Fruit fly (Drosophila melanogaster) whole organism, pupa: ENCODE measurements around the gene CG14232.

Source experiments
- CG10348 ChIP-seq: fragments of 200-800 bp; sonication (Bioruptor generic); IDR thresholded peaks from 2 replicates; pipeline ENCODE4 v1.3.6; 2022; ENCODE audit warnings: missing biosample characterization, missing genetic modification characterization
- CG12605 ChIP-seq: fragments of 200-800 bp; sonication (Bioruptor generic); IDR thresholded peaks from 2 replicates; pipeline ENCODE4 v1.3.6; 2022; ENCODE audit warnings: missing biosample characterization, missing genetic modification characterization
- CG13204 ChIP-seq: fragments of 200-800 bp; sonication (Bioruptor generic); optimal IDR thresholded peaks from 2 replicates; lab custom pipeline; 2018; ENCODE audit warnings: missing biosample characterization, mild to moderate bottlenecking, missing genetic modification characterization, moderate library complexity
- CG14655 ChIP-seq: fragments of 200-800 bp; sonication (Bioruptor generic); optimal IDR thresholded peaks from 3 replicates; lab custom pipeline; 2017; ENCODE audit warnings: mild to moderate bottlenecking, missing biosample characterization, missing genetic modification reagents, missing genetic modification characterization
- CG15710 ChIP-seq: fragments of 200-800 bp; sonication (Bioruptor generic); optimal IDR thresholded peaks from 2 replicates; lab custom pipeline; 2018; ENCODE audit warnings: missing biosample characterization, mild to moderate bottlenecking, missing genetic modification characterization, moderate library complexity
- CG17806 ChIP-seq: fragments of 200-800 bp; sonication (Bioruptor generic); optimal IDR thresholded peaks from 2 replicates; lab custom pipeline; 2018; ENCODE audit warnings: missing biosample characterization, mild to moderate bottlenecking, missing genetic modification characterization, moderate library complexity
- CG32121 ChIP-seq: fragments of 200-800 bp; sonication (Bioruptor generic); IDR thresholded peaks from 2 replicates; pipeline ENCODE4 v1.3.6; 2022; ENCODE audit warnings: missing biosample characterization, missing genetic modification characterization
- CG34367 ChIP-seq: fragments of 200-800 bp; sonication (Bioruptor generic); optimal IDR thresholded peaks from 2 replicates; lab custom pipeline; 2018; ENCODE audit warnings: missing biosample characterization, mild to moderate bottlenecking, missing genetic modification characterization
- CG4496 ChIP-seq: fragments of 200-800 bp; sonication (Bioruptor generic); IDR thresholded peaks from 3 replicates; pipeline ENCODE4 v1.3.6; 2022; ENCODE audit warnings: missing biosample characterization, missing genetic modification characterization
- CG8159 ChIP-seq: fragments of 200-800 bp; sonication (Bioruptor generic); optimal IDR thresholded peaks from 3 replicates; lab custom pipeline; 2018; ENCODE audit warnings: missing biosample characterization, mild to moderate bottlenecking, missing genetic modification characterization, moderate library complexity
- CG8301 ChIP-seq: fragments of 200-800 bp; sonication (Bioruptor generic); optimal IDR thresholded peaks from 2 replicates; lab custom pipeline; 2018; ENCODE audit warnings: missing biosample characterization, mild to moderate bottlenecking, missing genetic modification characterization
- CG9948 ChIP-seq: fragments of 200-800 bp; sonication (Bioruptor generic); optimal IDR thresholded peaks from 2 replicates; lab custom pipeline; 2018; ENCODE audit warnings: missing biosample characterization, mild to moderate bottlenecking, missing genetic modification characterization, moderate library complexity
- D1 ChIP-seq: fragments of 200-800 bp; sonication (Bioruptor generic); optimal IDR thresholded peaks from 2 replicates; lab custom pipeline; 2018; ENCODE audit warnings: missing biosample characterization, mild to moderate bottlenecking, missing genetic modification characterization, moderate library complexity
- EcR ChIP-seq: fragments of 200-800 bp; sonication (Bioruptor generic); optimal IDR thresholded peaks from 3 replicates; lab custom pipeline; 2019; ENCODE audit warnings: missing biosample characterization, missing genetic modification characterization, mild to moderate bottlenecking, moderate library complexity, missing genetic modification reagents
- Ets98B ChIP-seq: fragments of 200-800 bp; sonication (Bioruptor generic); IDR thresholded peaks from 2 replicates; pipeline ENCODE4 v1.3.6; 2022; ENCODE audit warnings: missing biosample characterization, missing genetic modification characterization
- Pif1A ChIP-seq: fragments of 200-800 bp; sonication (Bioruptor generic); optimal IDR thresholded peaks from 3 replicates; lab custom pipeline; 2016; ENCODE audit warnings: missing biosample characterization, missing genetic modification characterization
- Pif1B ChIP-seq: fragments of 200-800 bp; sonication (Bioruptor generic); optimal IDR thresholded peaks from 3 replicates; lab custom pipeline; 2016; ENCODE audit warnings: missing biosample characterization, missing genetic modification characterization
- Snoo ChIP-seq: fragments of 200-800 bp; sonication (Bioruptor generic); optimal IDR thresholded peaks from 3 replicates; lab custom pipeline; 2017; ENCODE audit warnings: missing biosample characterization, mild to moderate bottlenecking, missing genetic modification characterization, inconsistent platforms
- fd96Ca ChIP-seq: fragments of 200-800 bp; sonication (Bioruptor generic); IDR thresholded peaks from 3 replicates; pipeline ENCODE4 v1.3.6; 2022; ENCODE audit warnings: missing biosample characterization, missing genetic modification characterization
- gl ChIP-seq: fragments of 200-800 bp; sonication (Bioruptor generic); optimal IDR thresholded peaks from 2 replicates; lab custom pipeline; 2018; ENCODE audit warnings: missing biosample characterization, mild to moderate bottlenecking, missing genetic modification characterization
- rn ChIP-seq: fragments of 200-800 bp; sonication (Bioruptor generic); IDR thresholded peaks from 2 replicates; pipeline ENCODE4 v1.3.6; 2022; ENCODE audit warnings: missing biosample characterization, missing genetic modification characterization

Gene CG14232

DNA sequence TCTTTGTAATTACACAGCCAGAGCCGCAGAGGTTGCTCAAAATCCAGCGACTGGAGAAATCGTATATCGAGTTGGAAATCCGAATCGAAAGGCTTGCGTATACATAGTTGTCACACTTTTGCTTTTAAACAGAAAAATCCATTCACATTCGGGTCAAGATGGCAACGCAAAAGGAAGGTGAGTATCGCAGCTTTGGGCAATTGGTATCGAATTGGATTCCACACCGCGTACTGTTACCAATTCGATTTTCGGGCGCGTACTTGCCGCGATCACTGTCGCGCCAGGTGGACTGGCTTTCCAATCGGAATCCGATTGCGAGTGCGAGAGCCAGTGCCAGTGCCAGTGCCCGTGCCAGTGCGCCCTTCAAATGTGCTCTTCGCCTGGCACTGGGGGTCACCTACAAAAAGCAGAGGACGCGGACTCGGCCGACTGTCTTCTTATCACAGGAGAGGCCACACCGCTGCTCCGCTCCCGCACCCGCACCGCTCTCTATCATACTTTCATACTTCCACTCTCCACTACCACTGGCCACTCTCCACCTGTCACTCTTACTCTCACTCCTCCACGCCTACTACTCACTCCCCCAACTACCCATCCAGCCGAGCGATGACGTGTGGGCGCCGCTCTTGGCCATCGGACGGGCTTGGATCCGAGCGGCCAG is 36.5 kb downstream of the CG14232 start:
- no peak for TF ChIP-seq D1 (tag; lab: Kevin White, UChicago)
- TF ChIP-seq CG32121 (GFP tag; lab: Robert Waterston, UW), result no peak
- TF ChIP-seq Ets98B (GFP tag; lab: Robert Waterston, UW), result no peak
- no peak for TF ChIP-seq CG8301 (tag; lab: Kevin White, UChicago)
- TF ChIP-seq rn, result no peak
- TF ChIP-seq Snoo (tag; lab: Kevin White, UChicago), result no peak
- TF ChIP-seq CG15710, result no peak
- no peak for TF ChIP-seq Pif1A (GFP tag; lab: Kevin White, UChicago)

DNA sequence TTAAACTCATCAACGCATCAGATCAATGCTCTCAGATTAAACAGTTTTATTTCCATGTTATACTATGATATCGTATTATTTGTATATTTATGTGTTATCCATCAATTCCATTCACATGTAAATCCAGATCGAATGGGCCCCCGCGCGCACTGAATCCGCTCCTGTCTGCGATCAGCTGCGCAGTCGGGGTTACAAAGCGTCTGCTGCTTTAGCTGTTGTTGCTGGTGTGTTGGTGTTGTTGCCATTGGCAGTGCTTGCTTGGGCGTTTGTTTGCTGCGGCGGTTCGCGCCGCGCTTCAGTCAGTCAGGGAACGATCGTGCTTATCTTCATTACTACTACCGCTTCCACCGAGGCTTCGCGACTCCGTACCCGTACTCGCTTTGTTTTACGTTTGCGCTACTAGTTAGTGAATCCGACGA is 37.1 kb downstream of the CG14232 start, which contains the start of gene Zw:
Zw (plus strand) TSS at position 262 of the 419 bp plus-strand sequence.
- TF ChIP-seq Ets98B (GFP tag; lab: Robert Waterston, UW) (peak; percentile 72), Pif1A (GFP tag; lab: Kevin White, UChicago) (peak; percentile 67), gl (tag; lab: Kevin White, UChicago) (no peak), CG10348 (no peak), Pif1B (peak; percentile 14), CG17806 (tag; lab: Kevin White, UChicago) (peak; percentile 38), CG9948 (tag; lab: Kevin White, UChicago) (peak; percentile 26), fd96Ca (peak; percentile 74), CG13204 (peak; percentile 95), CG8301 (tag; lab: Kevin White, UChicago) (peak; percentile 36), CG4496 (GFP tag; lab: Robert Waterston, UW) (peak; percentile 75), rn (0 out of 2 replicates have a peak, but pooled peaks have one; percentile 34), EcR (GFP tag; lab: Kevin White, UChicago) (peak; percentile 28), CG8159 (tag; lab: Kevin White, UChicago) (peak; percentile 45), D1 (tag; lab: Kevin White, UChicago) (no peak), CG14655 (peak; percentile 52), CG12605 (GFP tag; lab: Robert Waterston, UW) (no peak), CG32121 (GFP tag; lab: Robert Waterston, UW) (peak; percentile 25; the same call in 1 of the 2 replicates), CG15710 (peak; percentile 36), Snoo (tag; lab: Kevin White, UChicago) (peak; percentile 40), CG34367 (tag; lab: Kevin White, UChicago) (peak; percentile 29)

DNA sequence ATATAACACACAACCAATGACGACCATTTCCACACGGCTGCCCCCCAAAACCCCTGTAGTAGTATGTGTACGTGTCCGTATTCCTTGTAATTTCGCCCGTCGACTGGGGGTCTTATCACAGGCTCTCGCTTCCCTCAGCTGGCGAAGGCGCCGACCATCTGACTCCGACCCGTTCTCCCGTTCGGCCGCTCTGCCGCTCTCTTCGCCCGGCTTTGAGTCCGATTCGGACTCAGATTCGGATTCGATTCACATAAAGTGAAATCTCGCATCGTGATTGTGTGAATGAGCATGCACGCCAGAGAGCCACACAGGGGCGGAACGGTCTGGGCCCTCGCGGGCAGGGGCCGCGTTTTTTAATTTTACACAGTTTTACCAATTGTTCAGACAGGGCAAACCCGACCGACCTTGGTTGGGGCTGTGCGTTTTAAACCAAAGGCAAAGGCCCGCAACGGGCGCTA is 38.3 kb downstream of the CG14232 start:
- TF ChIP-seq Ets98B (GFP tag; lab: Robert Waterston, UW) (peak; percentile 61; the same call in 1 of the 2 replicates), rn (0 out of 2 replicates have a peak, but pooled peaks have one; percentile 27), CG15710 (peak; percentile 15), Pif1A (GFP tag; lab: Kevin White, UChicago) (no peak), CG9948 (tag; lab: Kevin White, UChicago) (no peak), Snoo (tag; lab: Kevin White, UChicago) (peak; percentile 43), CG10348 (no peak), CG12605 (GFP tag; lab: Robert Waterston, UW) (peak; percentile 50), CG4496 (GFP tag; lab: Robert Waterston, UW) (peak; percentile 72), EcR (GFP tag; lab: Kevin White, UChicago) (peak; percentile 46), CG8159 (tag; lab: Kevin White, UChicago) (peak; percentile 32), CG8301 (tag; lab: Kevin White, UChicago) (peak; percentile 11), D1 (tag; lab: Kevin White, UChicago) (no peak), CG32121 (GFP tag; lab: Robert Waterston, UW) (peak; percentile 48; the same call in 1 of the 2 replicates), fd96Ca (peak; percentile 74), CG34367 (tag; lab: Kevin White, UChicago) (no peak), Pif1B (peak; percentile 6), CG14655 (peak; percentile 36), CG13204 (peak; percentile 77)

DNA sequence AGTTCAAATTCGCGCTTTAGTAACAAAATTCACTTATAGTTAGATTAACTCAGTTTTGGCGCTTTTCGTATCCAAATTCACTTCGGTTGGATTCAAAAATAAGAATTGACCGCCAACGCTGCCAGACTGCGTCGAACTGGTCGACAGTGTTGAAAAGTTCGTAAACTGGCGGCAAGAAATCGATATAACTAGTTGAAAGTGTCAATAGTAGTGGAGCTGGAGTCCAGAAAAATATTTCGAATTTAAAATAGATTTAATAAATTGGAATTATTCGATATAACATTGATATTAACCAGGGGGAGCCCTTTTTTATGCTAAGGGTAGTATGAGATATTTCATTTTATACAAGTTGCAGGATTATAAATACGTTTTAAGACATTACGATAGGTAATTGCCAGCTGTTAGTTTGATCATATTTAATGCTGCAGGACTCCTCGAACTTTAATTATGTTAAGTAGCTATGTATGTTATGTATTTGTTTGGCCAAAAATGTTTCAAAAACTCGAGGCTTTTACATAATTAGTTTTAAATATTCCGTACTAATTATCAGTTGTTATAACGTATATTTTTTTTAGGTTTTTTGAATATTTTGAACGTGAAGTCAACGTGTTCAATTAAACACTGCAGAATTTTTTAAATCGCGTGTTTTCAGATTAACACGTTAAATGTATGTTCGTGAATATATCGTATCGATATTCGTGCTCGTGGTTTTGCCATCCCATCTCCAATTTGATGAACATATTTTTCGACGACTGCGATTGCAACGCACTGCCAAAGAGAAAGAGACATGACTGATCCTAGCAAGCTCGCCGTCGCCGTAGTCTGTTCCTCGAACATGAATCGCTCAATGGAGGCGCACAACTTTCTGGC is 40.0 kb downstream of the CG14232 start, which contains the start of the genes CG14223 and Ssu72:
CG14223 (minus strand) TSS at position 113 of the 870 bp plus-strand sequence.
Ssu72 (plus strand) TSS at position 703 of the 870 bp plus-strand sequence.
- TF ChIP-seq CG34367 (tag; lab: Kevin White, UChicago) (no peak), CG14655 (no peak), CG4496 (GFP tag; lab: Robert Waterston, UW) (no peak), gl (tag; lab: Kevin White, UChicago) (no peak), CG8159 (tag; lab: Kevin White, UChicago) (no peak), CG10348 (no peak), CG17806 (tag; lab: Kevin White, UChicago) (no peak), D1 (tag; lab: Kevin White, UChicago) (no peak), CG32121 (GFP tag; lab: Robert Waterston, UW) (no peak), Pif1B (no peak), EcR (GFP tag; lab: Kevin White, UChicago) (no peak), fd96Ca (no peak), CG13204 (no peak), CG8301 (tag; lab: Kevin White, UChicago) (no peak), Snoo (tag; lab: Kevin White, UChicago) (no peak), Ets98B (GFP tag; lab: Robert Waterston, UW) (no peak)
